Worm (Caenorhabditis elegans) whole organism, early embryonic: ENCODE results near the gene str-172.

ENCODE experiments used
- B0310.2 ChIP-seq: sonication (generic microtip); optimal IDR thresholded peaks from 2 replicates; lab custom pipeline; 2016; ENCODE audit warnings: mild to moderate bottlenecking, missing genetic modification characterization, missing compliant biosample characterization
- F13C5.2 ChIP-seq: sonication (generic microtip); optimal IDR thresholded peaks from 2 replicates; lab custom pipeline; 2017; ENCODE audit warnings: mild to moderate bottlenecking, missing genetic modification characterization, inconsistent platforms, missing compliant biosample characterization
- aly-1 ChIP-seq: sonication (generic microtip); optimal IDR thresholded peaks from 2 replicates; lab custom pipeline; 2016; ENCODE audit warnings: missing genetic modification characterization, missing compliant biosample characterization
- ama-1 ChIP-seq: fragments of 150-350 bp; optimal IDR thresholded peaks from 2 replicates; lab custom pipeline; 2014
- ceh-13 ChIP-seq: fragments of 200-800 bp; sonication (Bioruptor generic); optimal IDR thresholded peaks from 2 replicates; lab custom pipeline; 2018; ENCODE audit warnings: mild to moderate bottlenecking, missing genetic modification characterization, missing compliant biosample characterization
- ceh-36 ChIP-seq: sonication (generic microtip); optimal IDR thresholded peaks from 2 replicates; lab custom pipeline; 2016; ENCODE audit warnings: missing genetic modification characterization, inconsistent platforms, missing compliant biosample characterization
- ets-7 ChIP-seq: sonication (generic microtip); optimal IDR thresholded peaks from 2 replicates; lab custom pipeline; 2016; ENCODE audit warnings: missing genotype, missing genetic modification characterization, missing compliant biosample characterization
- flt-1 ChIP-seq: fragments of 200-800 bp; sonication (Bioruptor generic); IDR thresholded peaks from 2 replicates; pipeline ENCODE4 v1.3.6; 2022; ENCODE audit warnings: missing genetic modification characterization, missing compliant biosample characterization
- hmbx-1 ChIP-seq: sonication (generic microtip); optimal IDR thresholded peaks from 2 replicates; lab custom pipeline; 2016; ENCODE audit warnings: mild to moderate bottlenecking, missing genetic modification characterization, missing compliant biosample characterization
- hmg-4 ChIP-seq: fragments of 200-800 bp; sonication (Bioruptor generic); optimal IDR thresholded peaks from 2 replicates; lab custom pipeline; 2018; ENCODE audit warnings: mild to moderate bottlenecking, missing genetic modification characterization, missing compliant biosample characterization
- hnd-1 ChIP-seq: sonication (generic microtip); optimal IDR thresholded peaks from 2 replicates; lab custom pipeline; 2016; ENCODE audit warnings: missing genetic modification characterization, missing compliant biosample characterization
- pes-1 ChIP-seq: fragments of 200-800 bp; sonication (Bioruptor generic); IDR thresholded peaks from 2 replicates; pipeline ENCODE4 v1.3.6; 2022; ENCODE audit warnings: missing genetic modification reagents, missing genetic modification characterization, missing compliant biosample characterization
- scrt-1 ChIP-seq: fragments of 200-800 bp; sonication (Bioruptor generic); IDR thresholded peaks from 2 replicates; pipeline ENCODE4 v1.3.6; 2022; ENCODE audit warnings: missing genetic modification characterization, missing compliant biosample characterization
- sea-1 ChIP-seq: fragments of 200-800 bp; sonication (Bioruptor generic); conservative IDR thresholded peaks from 2 replicates; pipeline ENCODE4 v1.3.6; 2022; ENCODE audit warnings: missing genetic modification characterization, missing compliant biosample characterization
- tbx-11 ChIP-seq: fragments of 200-800 bp; sonication (Bioruptor generic); IDR thresholded peaks from 2 replicates; pipeline ENCODE4 v1.3.6; 2022; ENCODE audit warnings: missing genetic modification characterization, missing compliant biosample characterization
- tbx-37 ChIP-seq: fragments of 200-800 bp; sonication (Bioruptor generic); conservative IDR thresholded peaks from 2 replicates; pipeline ENCODE4 v1.3.6; 2022; ENCODE audit warnings: missing genetic modification reagents, missing genetic modification characterization, missing compliant biosample characterization
- tra-4 ChIP-seq: sonication (generic microtip); optimal IDR thresholded peaks from 2 replicates; lab custom pipeline; 2017; ENCODE audit warnings: missing genetic modification characterization, missing compliant biosample characterization

str-172 gene

ce11 chrIV:4867610-4868009, at the start of gene str-172:
Gene str-172, minus strand, starts transcription at chrIV:4867710.
- no peak for TF ChIP-seq scrt-1 (GFP tag; lab: Robert Waterston, UW)
- TF ChIP-seq hmbx-1, result no peak
- TF ChIP-seq hnd-1 (tag; lab: Kevin White, UChicago), result no peak
- no peak for TF ChIP-seq pes-1 (GFP tag; lab: Robert Waterston, UW)
- TF ChIP-seq ama-1, result no peak
- no peak for TF ChIP-seq hmg-4 (GFP tag; lab: Kevin White, UChicago)
- no peak for TF ChIP-seq sea-1 (GFP tag; lab: Robert Waterston, UW)
- TF ChIP-seq tbx-11 (GFP tag; lab: Robert Waterston, UW), result no peak
- TF ChIP-seq ceh-13, result no peak
- TF ChIP-seq tra-4 (tag; lab: Kevin White, UChicago), result no peak
- TF ChIP-seq ets-7 (tag; lab: Kevin White, UChicago), result no peak

DNA sequence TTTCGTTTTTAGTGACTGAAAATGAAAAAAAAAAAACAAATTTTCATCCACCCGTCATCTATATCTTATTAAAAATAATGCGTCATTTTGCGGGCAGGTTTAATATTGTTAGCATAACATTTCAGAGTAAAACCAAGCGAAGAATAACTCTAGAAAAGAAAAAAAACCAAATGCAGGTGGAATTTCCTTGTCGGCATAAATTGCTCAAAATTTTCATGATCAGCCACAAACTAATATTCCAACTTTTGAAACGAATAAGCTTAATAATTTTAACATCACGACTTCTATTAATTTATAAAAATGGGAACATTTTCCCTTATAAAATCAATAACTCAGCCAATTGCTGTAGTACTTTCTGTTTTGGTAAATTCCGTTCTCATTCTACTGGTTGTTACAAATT, 48.2 kb upstream of the str-172 start, which contains the start of gene str-155:
TSS of gene str-155 (plus strand) at position 301 of the 400 bp plus-strand sequence.
- no peak for TF ChIP-seq ama-1
- TF ChIP-seq scrt-1 (GFP tag; lab: Robert Waterston, UW), result no peak
- no peak for TF ChIP-seq hmbx-1
- TF ChIP-seq aly-1 (tag; lab: Kevin White, UChicago), result no peak
- TF ChIP-seq flt-1 (GFP tag; lab: Robert Waterston, UW), result no peak
- TF ChIP-seq hmg-4 (GFP tag; lab: Kevin White, UChicago), result no peak
- TF ChIP-seq tbx-11 (GFP tag; lab: Robert Waterston, UW), result no peak
- no peak for TF ChIP-seq sea-1 (GFP tag; lab: Robert Waterston, UW)
- no peak for TF ChIP-seq ceh-36 (tag; lab: Kevin White, UChicago)
- TF ChIP-seq B0310.2, result no peak
- no peak for TF ChIP-seq F13C5.2 (tag; lab: Kevin White, UChicago)
- no peak for TF ChIP-seq hnd-1 (tag; lab: Kevin White, UChicago)
- no peak for TF ChIP-seq ets-7 (tag; lab: Kevin White, UChicago)
- no peak for TF ChIP-seq pes-1 (GFP tag; lab: Robert Waterston, UW)
- no peak for TF ChIP-seq tbx-37 (GFP tag; lab: Robert Waterston, UW)
- TF ChIP-seq tra-4 (tag; lab: Kevin White, UChicago), result no peak
- no peak for TF ChIP-seq ceh-13

ce11 chrIV:4913090-4913489, 45.6 kb upstream of the str-172 start, which contains the start of gene str-156:
Gene str-156, plus strand, starts transcription at chrIV:4913390.
- TF ChIP-seq ama-1 (no peak), F13C5.2 (tag; lab: Kevin White, UChicago) (no peak), pes-1 (GFP tag; lab: Robert Waterston, UW) (no peak), hnd-1 (tag; lab: Kevin White, UChicago) (no peak), hmg-4 (GFP tag; lab: Kevin White, UChicago) (no peak), ets-7 (tag; lab: Kevin White, UChicago) (no peak), tbx-37 (GFP tag; lab: Robert Waterston, UW) (no peak), ceh-36 (tag; lab: Kevin White, UChicago) (no peak), B0310.2 (no peak)

ce11 chrIV:4909039-4909438, 41.5 kb upstream of the str-172 start, which contains the start of gene str-159:
Gene str-159, plus strand, starts transcription at chrIV:4909339.
- TF ChIP-seq B0310.2 (no peak), flt-1 (GFP tag; lab: Robert Waterston, UW) (no peak), ceh-13 (no peak), ceh-36 (tag; lab: Kevin White, UChicago) (no peak), hmg-4 (GFP tag; lab: Kevin White, UChicago) (no peak), hnd-1 (tag; lab: Kevin White, UChicago) (no peak), hmbx-1 (no peak), tra-4 (tag; lab: Kevin White, UChicago) (no peak), tbx-37 (GFP tag; lab: Robert Waterston, UW) (no peak), ama-1 (no peak), sea-1 (GFP tag; lab: Robert Waterston, UW) (no peak), pes-1 (GFP tag; lab: Robert Waterston, UW) (no peak), ets-7 (tag; lab: Kevin White, UChicago) (no peak), aly-1 (tag; lab: Kevin White, UChicago) (no peak), scrt-1 (GFP tag; lab: Robert Waterston, UW) (no peak), F13C5.2 (tag; lab: Kevin White, UChicago) (no peak), tbx-11 (GFP tag; lab: Robert Waterston, UW) (no peak)

ce11 chrIV:4905645-4906135, 38.2 kb upstream of the str-172 start, which contains the start of gene T08B6.4:
Gene T08B6.4, plus strand, starts transcription at chrIV:4905695.
- TF ChIP-seq ama-1 (no peak), hnd-1 (tag; lab: Kevin White, UChicago) (no peak), tbx-37 (GFP tag; lab: Robert Waterston, UW) (no peak), flt-1 (GFP tag; lab: Robert Waterston, UW) (no peak), aly-1 (tag; lab: Kevin White, UChicago) (no peak), scrt-1 (GFP tag; lab: Robert Waterston, UW) (no peak), ceh-36 (tag; lab: Kevin White, UChicago) (no peak), tbx-11 (GFP tag; lab: Robert Waterston, UW) (no peak), ceh-13 (no peak), pes-1 (GFP tag; lab: Robert Waterston, UW) (no peak), hmg-4 (GFP tag; lab: Kevin White, UChicago) (no peak), B0310.2 (no peak), sea-1 (GFP tag; lab: Robert Waterston, UW) (no peak), ets-7 (tag; lab: Kevin White, UChicago) (no peak), hmbx-1 (no peak), tra-4 (tag; lab: Kevin White, UChicago) (no peak), F13C5.2 (tag; lab: Kevin White, UChicago) (no peak)

- TF ChIP-seq scrt-1 (GFP tag; lab: Robert Waterston, UW), result no peak
- no peak for TF ChIP-seq flt-1 (GFP tag; lab: Robert Waterston, UW)
- TF ChIP-seq tbx-11 (GFP tag; lab: Robert Waterston, UW), result no peak
- no peak for TF ChIP-seq pes-1 (GFP tag; lab: Robert Waterston, UW)
- no peak for TF ChIP-seq hmg-4 (GFP tag; lab: Kevin White, UChicago)
- TF ChIP-seq ceh-36 (tag; lab: Kevin White, UChicago), result no peak
- TF ChIP-seq tbx-37 (GFP tag; lab: Robert Waterston, UW), result no peak
- no peak for TF ChIP-seq sea-1 (GFP tag; lab: Robert Waterston, UW)
- no peak for TF ChIP-seq aly-1 (tag; lab: Kevin White, UChicago)
- no peak for TF ChIP-seq hmbx-1
- TF ChIP-seq ceh-13, result no peak
- TF ChIP-seq F13C5.2 (tag; lab: Kevin White, UChicago), result no peak
- TF ChIP-seq ama-1, result no peak
- no peak for TF ChIP-seq tra-4 (tag; lab: Kevin White, UChicago)
- TF ChIP-seq B0310.2, result no peak
- no peak for TF ChIP-seq hnd-1 (tag; lab: Kevin White, UChicago)
These were observed 36.5 kb upstream of the str-172 start, which contains the start of gene str-161 for ce11 chrIV:4903961-4904360. Gene str-161, minus strand, starts transcription at chrIV:4904061.
